Fruit fly (Drosophila melanogaster) whole organism, embryonic: ENCODE results near the gene Indy-2.

Source experiments
- Adf1 ChIP-seq: fragments of 200-800 bp; sonication (Bioruptor generic); IDR thresholded peaks from 2 replicates; pipeline ENCODE4 v1.3.6; 2022; ENCODE audit warnings: missing biosample characterization, missing genetic modification characterization
- C15 ChIP-seq: fragments of 200-800 bp; sonication (Bioruptor generic); IDR thresholded peaks from 3 replicates; pipeline ENCODE4 v1.3.6; 2022; ENCODE audit warnings: missing biosample characterization, missing genetic modification characterization
- CG10147 ChIP-seq: fragments of 200-800 bp; sonication (Bioruptor generic); optimal IDR thresholded peaks from 2 replicates; lab custom pipeline; 2019; ENCODE audit warnings: missing biosample characterization, mild to moderate bottlenecking, missing genetic modification characterization, moderate library complexity
- CG11247 ChIP-seq: fragments of 200-800 bp; sonication (Bioruptor generic); IDR thresholded peaks from 2 replicates; pipeline ENCODE4 v1.3.6; 2022; ENCODE audit warnings: missing biosample characterization, missing genetic modification characterization
- CG11504 ChIP-seq: fragments of 200-800 bp; sonication (Bioruptor generic); optimal IDR thresholded peaks from 3 replicates; lab custom pipeline; 2019; ENCODE audit warnings: missing biosample characterization, mild to moderate bottlenecking, missing genetic modification characterization, moderate library complexity
- CG11560 ChIP-seq: fragments of 200-800 bp; sonication (Bioruptor generic); IDR thresholded peaks from 3 replicates; pipeline ENCODE4 v1.3.6; 2022; ENCODE audit warnings: missing biosample characterization, missing genetic modification characterization
- CG12104 ChIP-seq: fragments of 200-800 bp; sonication (Bioruptor generic); optimal IDR thresholded peaks from 3 replicates; lab custom pipeline; 2016; ENCODE audit warnings: missing biosample characterization, missing genetic modification characterization
- CG12769 ChIP-seq: fragments of 200-800 bp; sonication (Bioruptor generic); optimal IDR thresholded peaks from 2 replicates; lab custom pipeline; 2019; ENCODE audit warnings: missing biosample characterization, mild to moderate bottlenecking, missing genetic modification characterization, moderate library complexity
- CG13775 ChIP-seq: fragments of 200-800 bp; sonication (Bioruptor generic); optimal IDR thresholded peaks from 3 replicates; lab custom pipeline; 2017; ENCODE audit warnings: missing biosample characterization, mild to moderate bottlenecking, missing genetic modification characterization
- CG14441 ChIP-seq: fragments of 200-800 bp; sonication (Bioruptor generic); IDR thresholded peaks from 2 replicates; pipeline ENCODE4 v1.3.6; 2022; ENCODE audit warnings: missing biosample characterization, missing genetic modification characterization
- CG17359 ChIP-seq: fragments of 200-800 bp; sonication (Bioruptor generic); optimal IDR thresholded peaks from 3 replicates; lab custom pipeline; 2018; ENCODE audit warnings: missing biosample characterization, mild to moderate bottlenecking, missing genetic modification characterization, moderate library complexity
- CG17385 ChIP-seq: fragments of 200-800 bp; sonication (Bioruptor generic); optimal IDR thresholded peaks from 3 replicates; lab custom pipeline; 2018; ENCODE audit warnings: missing biosample characterization, mild to moderate bottlenecking, missing genetic modification characterization
- CG17829 ChIP-seq: fragments of 200-800 bp; optimal IDR thresholded peaks from 2 replicates; lab custom pipeline; 2019; ENCODE audit warnings: missing biosample characterization, mild to moderate bottlenecking, missing genetic modification characterization, moderate library complexity
- CG2116 ChIP-seq: fragments of 200-800 bp; sonication (Bioruptor generic); optimal IDR thresholded peaks from 3 replicates; lab custom pipeline; 2018; ENCODE audit warnings: missing biosample characterization, mild to moderate bottlenecking, missing genetic modification characterization
- CG2202 ChIP-seq: fragments of 200-800 bp; sonication (Bioruptor generic); optimal IDR thresholded peaks from 2 replicates; lab custom pipeline; 2018; ENCODE audit warnings: missing biosample characterization, mild to moderate bottlenecking, missing genetic modification characterization
- CG31365 ChIP-seq: fragments of 200-800 bp; sonication (Bioruptor generic); optimal IDR thresholded peaks from 2 replicates; lab custom pipeline; 2018; ENCODE audit warnings: missing biosample characterization, mild to moderate bottlenecking, missing genetic modification characterization
- CG31388 ChIP-seq: fragments of 200-800 bp; sonication (Bioruptor generic); optimal IDR thresholded peaks from 2 replicates; lab custom pipeline; 2016; ENCODE audit warnings: missing biosample characterization, missing genetic modification characterization
- CG3407 ChIP-seq: fragments of 200-800 bp; sonication (Bioruptor generic); optimal IDR thresholded peaks from 2 replicates; lab custom pipeline; 2018; ENCODE audit warnings: missing biosample characterization, mild to moderate bottlenecking, missing genetic modification characterization
- CG7357 ChIP-seq: fragments of 200-800 bp; sonication (Bioruptor generic); IDR thresholded peaks from 3 replicates; pipeline ENCODE4 v1.3.6; 2022; ENCODE audit warnings: missing biosample characterization, missing genetic modification characterization
- CG7745 ChIP-seq: fragments of 200-800 bp; sonication (Bioruptor generic); optimal IDR thresholded peaks from 2 replicates; lab custom pipeline; 2018; ENCODE audit warnings: missing biosample characterization, mild to moderate bottlenecking, missing genetic modification characterization, moderate library complexity
- CG9215 ChIP-seq: fragments of 200-800 bp; sonication (Bioruptor generic); IDR thresholded peaks from 2 replicates; pipeline ENCODE4 v1.3.6; 2022; ENCODE audit warnings: missing biosample characterization, missing genetic modification characterization
- CG9932 ChIP-seq: fragments of 200-800 bp; sonication (Bioruptor generic); IDR thresholded peaks from 2 replicates; pipeline ENCODE4 v1.3.6; 2022; ENCODE audit warnings: missing biosample characterization, missing genetic modification characterization
- D ChIP-seq, 2 experiments: fragments of 200-800 bp in 1 of 2; fragments of >200 bp in 1 of 2; sonication (Bioruptor generic) in 1 of 2; optimal IDR thresholded peaks; 2 replicates in 1 of 2; 3 replicates in 1 of 2; lab custom pipeline; 2017; ENCODE audit warnings: mild to moderate bottlenecking in 1 of 2, missing biosample characterization in 1 of 2, missing genetic modification characterization in 1 of 2, missing genetic modification reagents in 1 of 2
- Doc2 ChIP-seq: fragments of 200-800 bp; sonication (Bioruptor generic); IDR thresholded peaks from 2 replicates; pipeline ENCODE4 v1.3.6; 2022; ENCODE audit warnings: missing biosample characterization, missing genetic modification characterization
- Fer3 ChIP-seq: fragments of 200-800 bp; sonication (Bioruptor generic); optimal IDR thresholded peaks from 2 replicates; lab custom pipeline; 2018; ENCODE audit warnings: missing biosample characterization, mild to moderate bottlenecking, missing genetic modification characterization, moderate library complexity
- Hand ChIP-seq: fragments of 200-800 bp; sonication (Bioruptor generic); optimal IDR thresholded peaks from 2 replicates; lab custom pipeline; 2017; ENCODE audit warnings: mild to moderate bottlenecking, missing biosample characterization, missing genetic modification reagents, missing genetic modification characterization
- Lpt ChIP-seq: fragments of >200 bp; optimal IDR thresholded peaks from 2 replicates; lab custom pipeline; 2018; ENCODE audit warnings: missing biosample characterization, missing genetic modification characterization
- Sry-β ChIP-seq: fragments of 200-800 bp; sonication (Bioruptor generic); optimal IDR thresholded peaks from 2 replicates; lab custom pipeline; 2018; ENCODE audit warnings: missing biosample characterization, mild to moderate bottlenecking, missing genetic modification characterization, moderate library complexity
- Stat92E ChIP-seq, 3 experiments: fragments of >200 bp in 2 of 3; fragments of 200-800 bp in 1 of 3; sonication (Bioruptor generic) in 1 of 3; optimal IDR thresholded peaks; 2 replicates each; lab custom pipeline; 2017 to 2019; ENCODE audit warnings: missing biosample characterization in 3 of 3, missing genetic modification characterization in 3 of 3, mild to moderate bottlenecking in 1 of 3, moderate library complexity in 1 of 3
- bigmax ChIP-seq: fragments of 200-800 bp; sonication (Bioruptor generic); optimal IDR thresholded peaks from 2 replicates; lab custom pipeline; 2018; ENCODE audit warnings: missing biosample characterization, mild to moderate bottlenecking, missing genetic modification characterization
- bowl ChIP-seq: fragments of 200-800 bp; sonication (Bioruptor generic); IDR thresholded peaks from 2 replicates; pipeline ENCODE4 v1.3.6; 2022; ENCODE audit warnings: missing biosample characterization, missing genetic modification characterization
- dan ChIP-seq: fragments of 200-800 bp; sonication (Bioruptor generic); IDR thresholded peaks from 2 replicates; pipeline ENCODE4 v1.3.6; 2022; ENCODE audit warnings: missing biosample characterization, missing genetic modification characterization
- dmrt11E ChIP-seq: fragments of 200-800 bp; sonication (Bioruptor generic); optimal IDR thresholded peaks from 3 replicates; lab custom pipeline; 2018; ENCODE audit warnings: missing biosample characterization, mild to moderate bottlenecking, missing genetic modification characterization, moderate library complexity
- gem ChIP-seq: fragments of 200-800 bp; sonication (Bioruptor generic); optimal IDR thresholded peaks from 2 replicates; lab custom pipeline; 2019; ENCODE audit warnings: missing biosample characterization, mild to moderate bottlenecking, missing genetic modification characterization, moderate library complexity
- ham ChIP-seq: fragments of 200-800 bp; sonication (Bioruptor generic); IDR thresholded peaks from 2 replicates; pipeline ENCODE4 v1.3.6; 2022; ENCODE audit warnings: missing biosample characterization, missing genetic modification characterization
- ken ChIP-seq: fragments of 200-800 bp; sonication (Bioruptor generic); IDR thresholded peaks from 3 replicates; pipeline ENCODE4 v1.3.6; 2022; ENCODE audit warnings: missing biosample characterization, missing genetic modification characterization
- lab ChIP-seq: fragments of 200-800 bp; sonication (Bioruptor generic); optimal IDR thresholded peaks from 3 replicates; lab custom pipeline; 2017; ENCODE audit warnings: missing biosample characterization, missing genetic modification characterization, mild to moderate bottlenecking, moderate library complexity, missing genetic modification reagents
- lola ChIP-seq, 3 experiments: fragments of >200 bp in 2 of 3; fragments of 200-800 bp in 1 of 3; sonication (Bioruptor generic) in 1 of 3; optimal IDR thresholded peaks; 2 replicates each; lab custom pipeline; 2017 to 2019; ENCODE audit warnings: missing biosample characterization in 3 of 3, missing genetic modification characterization in 3 of 3, mild to moderate bottlenecking in 1 of 3, moderate library complexity in 1 of 3
- oc ChIP-seq: fragments of 200-800 bp; sonication (Bioruptor generic); optimal IDR thresholded peaks from 2 replicates; lab custom pipeline; 2018; ENCODE audit warnings: missing biosample characterization, mild to moderate bottlenecking, missing genetic modification characterization, moderate library complexity
- pb ChIP-seq: fragments of 200-800 bp; sonication (Bioruptor generic); optimal IDR thresholded peaks from 3 replicates; lab custom pipeline; 2016; ENCODE audit warnings: missing biosample characterization, missing genetic modification characterization
- phol ChIP-seq: fragments of 200-800 bp; sonication (Bioruptor generic); optimal IDR thresholded peaks from 3 replicates; lab custom pipeline; 2018; ENCODE audit warnings: missing biosample characterization, mild to moderate bottlenecking, missing genetic modification characterization, moderate library complexity
- pros ChIP-seq: fragments of 200-800 bp; sonication (Bioruptor generic); optimal IDR thresholded peaks from 3 replicates; lab custom pipeline; 2019; ENCODE audit warnings: missing biosample characterization, mild to moderate bottlenecking, missing genetic modification characterization, moderate library complexity
- rib ChIP-seq: fragments of 200-800 bp; sonication (Bioruptor generic); IDR thresholded peaks from 2 replicates; pipeline ENCODE4 v1.3.6; 2022; ENCODE audit warnings: missing biosample characterization, missing genetic modification characterization
- ro ChIP-seq: fragments of 200-800 bp; sonication (Bioruptor generic); IDR thresholded peaks from 2 replicates; pipeline ENCODE4 v1.3.6; 2022; ENCODE audit warnings: missing biosample characterization, missing genetic modification characterization
- sisA ChIP-seq: fragments of 200-800 bp; sonication (Bioruptor generic); IDR thresholded peaks from 2 replicates; pipeline ENCODE4 v1.3.6; 2022; ENCODE audit warnings: missing biosample characterization, missing genetic modification characterization
- tap ChIP-seq: fragments of 200-800 bp; optimal IDR thresholded peaks from 3 replicates; lab custom pipeline; 2019; ENCODE audit warnings: missing biosample characterization, mild to moderate bottlenecking, missing genetic modification characterization, moderate library complexity
- wor ChIP-seq: fragments of 200-800 bp; sonication (Bioruptor generic); IDR thresholded peaks from 2 replicates; pipeline ENCODE4 v1.3.6; 2022; ENCODE audit warnings: missing biosample characterization, missing genetic modification characterization
- zen2 ChIP-seq: fragments of 200-800 bp; sonication (Bioruptor generic); IDR thresholded peaks from 3 replicates; pipeline ENCODE4 v1.3.6; 2022; ENCODE audit warnings: missing biosample characterization, missing genetic modification characterization; ENCODE audit not compliant: partially characterized antibody
- zfh2 ChIP-seq: fragments of 200-800 bp; sonication (Bioruptor generic); optimal IDR thresholded peaks from 2 replicates; lab custom pipeline; 2016; ENCODE audit warnings: missing biosample characterization, missing genetic modification characterization

The Indy-2 gene

dm6 chr3R:20035887-20036286 lies 6.7 kb upstream of the Indy-2 start, which contains the start of gene Regnase-1 (continued):
- TF ChIP-seq D (optimal IDR thresholded peaks at IDR 0.05; lab: Kevin White, UChicago) (peak; percentile 78), D (GFP tag; optimal IDR thresholded peaks at IDR 0.05; lab: Kevin White, UChicago) (peak; percentile 86), CG2116 (GFP tag; lab: Kevin White, UChicago) (peak; percentile 96), Stat92E (GFP tag; optimal IDR thresholded peaks at IDR 0.05; lab: Kevin White, UChicago) (no peak), CG11560 (no peak), ken (no peak), oc (tag; lab: Kevin White, UChicago) (peak; percentile 84), dmrt11E (peak; percentile 76), CG9932 (peak; percentile 87), CG7745 (tag; lab: Kevin White, UChicago) (peak; percentile 38), bowl (GFP tag; lab: Robert Waterston, UW) (peak; percentile 84), CG17359 (tag; lab: Kevin White, UChicago) (peak; percentile 94), Hand (peak; percentile 88), pros (no peak), lab (GFP tag; lab: Kevin White, UChicago) (peak; percentile 98), CG2202 (tag; lab: Kevin White, UChicago) (peak; percentile 93), CG17829 (tag; lab: Kevin White, UChicago) (peak; percentile 90), CG13775 (GFP tag; lab: Kevin White, UChicago) (peak; percentile 95), dan (GFP tag; lab: Robert Waterston, UW) (no peak), CG9215 (GFP tag; lab: Robert Waterston, UW) (peak; percentile 41; the same call in 1 of the 2 replicates), CG11247 (GFP tag; lab: Robert Waterston, UW) (peak; percentile 88), CG11504 (peak; percentile 87), CG31388 (peak; percentile 49), CG3407 (GFP tag; lab: Kevin White, UChicago) (peak; percentile 88), tap (tag; lab: Kevin White, UChicago) (peak; percentile 87), rib (GFP tag; lab: Robert Waterston, UW) (peak; percentile 50; the same call in 1 of the 2 replicates), pb (GFP tag; lab: Kevin White, UChicago) (peak; percentile 89), ham (GFP tag; lab: Robert Waterston, UW) (peak; percentile 63; the same call in 1 of the 2 replicates), CG12769 (tag; lab: Kevin White, UChicago) (no peak), bigmax (peak; percentile 86), ro (no peak), CG31365 (tag; lab: Kevin White, UChicago) (peak; percentile 86), sisA (no peak), CG7357 (GFP tag; lab: Robert Waterston, UW) (no peak), CG12104 (GFP tag; lab: Kevin White, UChicago) (peak; percentile 90), phol (tag; lab: Kevin White, UChicago) (peak; percentile 95), Fer3 (peak; percentile 96), Sry-β (GFP tag; lab: Kevin White, UChicago) (peak; percentile 74), CG10147 (GFP tag; lab: Kevin White, UChicago) (peak; percentile 86), Doc2 (GFP tag; lab: Robert Waterston, UW) (no peak), Lpt (no peak), Adf1 (GFP tag; lab: Robert Waterston, UW) (peak; percentile 73; the same call in 1 of the 2 replicates), CG14441 (GFP tag; lab: Robert Waterston, UW) (peak; percentile 77), zfh2 (peak; percentile 85), lola (GFP tag; optimal IDR thresholded peaks at IDR 0.05; lab: Kevin White, UChicago) (peak in 1 of 3 experiments; percentile 67), gem (peak; percentile 78), CG17385 (GFP tag; lab: Kevin White, UChicago) (peak; percentile 99), C15 (peak; percentile 75; the same call in 2 of the 3 replicates), wor (GFP tag; lab: Robert Waterston, UW) (peak; percentile 55), zen2 (GFP tag; lab: Robert Waterston, UW) (peak; percentile 95)
